Fruit fly (Drosophila melanogaster): ENCODE measurements around the gene TFAM.

DNA sequence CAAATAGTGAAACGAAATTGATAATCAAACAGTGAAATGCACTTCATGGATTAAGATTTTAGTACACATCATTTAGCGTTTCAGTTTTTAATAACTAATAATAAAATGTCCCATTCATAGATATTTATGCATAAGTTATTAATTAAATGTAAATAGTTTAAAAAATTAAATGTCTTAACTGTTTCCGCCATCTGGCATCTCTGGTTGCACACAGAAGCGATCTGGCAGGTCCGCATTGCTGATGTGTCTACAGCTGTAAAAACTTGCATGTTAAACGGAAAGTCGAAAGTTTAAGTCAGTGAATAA, 11.6 kb upstream of the TFAM start, which contains the start of gene Srp72:
- TF ChIP-seq CG15336 (GFP tag; IDR thresholded peaks at IDR 0.05), result peak; percentile 34; the same call in 1 of the 2 replicates
- no peak for TF ChIP-seq spab (GFP tag; optimal IDR thresholded peaks at IDR 0.05)
- TF ChIP-seq OdsH (GFP tag; optimal IDR thresholded peaks at IDR 0.05), result peak; percentile 54
- TF ChIP-seq svp (GFP tag), result peak; percentile 81
- TF ChIP-seq Eip75B (GFP tag; optimal IDR thresholded peaks at IDR 0.05), result peak; percentile 40
- TF ChIP-seq eg (GFP tag; IDR thresholded peaks at IDR 0.05), result peak; percentile 49; the same call in 1 of the 3 replicates
- TF ChIP-seq acj6 (GFP tag; optimal IDR thresholded peaks at IDR 0.05), result peak; percentile 58
- peak; percentile 26 for TF ChIP-seq Sox14 (GFP tag; optimal IDR thresholded peaks at IDR 0.05)
- TF ChIP-seq CG11902 (GFP tag; optimal IDR thresholded peaks at IDR 0.05), result peak; percentile 46
- peak; percentile 55 for TF ChIP-seq pdm3 (GFP tag; optimal IDR thresholded peaks at IDR 0.05)
- TF ChIP-seq CG10631 (GFP tag; optimal IDR thresholded peaks at IDR 0.05), result peak; percentile 48

Data from whole organism, prepupa.